Worm (Caenorhabditis elegans) whole organism, mixed stage, embryonic: ENCODE measurements around the gene T04G9.4.

ENCODE experiments used
- flh-1 ChIP-seq: fragments of 200-800 bp; sonication (Bioruptor generic); optimal IDR thresholded peaks from 2 replicates; lab custom pipeline; 2018; ENCODE audit warnings: mild to moderate bottlenecking, missing genetic modification characterization, moderate library complexity, missing compliant biosample characterization
- lin-13 ChIP-seq: fragments of 150-350 bp; optimal IDR thresholded peaks from 2 replicates; lab custom pipeline; 2014; ENCODE audit warnings: missing biosample characterization, missing genetic modification characterization
- pha-4 ChIP-seq: fragments of 150-350 bp; optimal IDR thresholded peaks from 2 replicates; lab custom pipeline; 2018; ENCODE audit warnings: missing biosample characterization, missing genetic modification reagents, missing genetic modification characterization

DNA sequence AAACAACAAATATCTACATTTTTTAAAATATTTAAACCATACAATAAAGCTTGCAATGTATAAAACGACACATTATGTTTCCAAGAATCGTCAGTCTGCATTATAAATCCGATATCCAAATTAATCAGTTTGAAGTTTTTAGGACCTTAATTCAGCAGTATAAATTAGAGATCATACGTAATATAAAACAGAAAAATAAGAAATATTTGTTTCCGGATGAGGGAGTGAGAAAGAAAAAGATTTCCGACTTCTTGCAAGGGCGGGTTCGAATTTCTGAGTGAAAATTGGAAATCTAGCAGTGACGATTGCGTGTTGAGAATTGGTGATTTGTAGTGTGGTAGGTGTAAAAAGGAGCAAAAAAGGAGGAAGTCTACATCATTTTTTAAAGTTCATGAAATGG lies 36.7 kb upstream of the T04G9.4 start, which contains the start of gene npr-19:
- no peak for TF ChIP-seq flh-1 (GFP tag; lab: Kevin White, UChicago)
- no peak for TF ChIP-seq lin-13 (tag; lab: Kevin White, UChicago)
- TF ChIP-seq pha-4 (tag; lab: Kevin White, UChicago): no peak
